Worm (Caenorhabditis elegans): ENCODE results near the gene htp-2.

Gene htp-2

DNA sequence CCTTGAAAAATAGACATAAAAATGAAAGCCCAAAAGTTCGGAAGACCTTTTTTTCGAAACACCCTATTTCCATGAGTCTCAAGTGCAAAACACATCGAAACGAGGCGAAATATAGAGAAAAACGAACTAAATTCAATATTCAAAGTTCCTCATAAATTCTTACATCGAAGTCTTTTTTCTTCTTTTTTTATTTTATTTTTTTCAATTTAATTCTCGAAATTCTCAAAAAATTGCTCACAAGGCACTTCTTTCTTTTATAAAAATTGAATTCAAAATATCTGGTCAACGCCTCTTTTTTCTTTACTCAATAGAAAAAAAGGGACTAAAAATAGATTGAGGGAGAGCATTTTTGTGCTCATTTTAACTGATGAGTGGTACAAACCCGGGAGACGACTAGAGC is 24.1 kb upstream of the htp-2 start:
- TF ChIP-seq elt-2 (tag; optimal IDR thresholded peaks at IDR 0.05) (no peak), fkh-2 (tag; optimal IDR thresholded peaks at IDR 0.05) (no peak), lin-39 (tag; optimal IDR thresholded peaks at IDR 0.05) (no peak), fkh-10 (GFP tag; optimal IDR thresholded peaks at IDR 0.05) (peak; percentile 52), unc-62 (GFP tag; optimal IDR thresholded peaks at IDR 0.05) (no peak)

DNA sequence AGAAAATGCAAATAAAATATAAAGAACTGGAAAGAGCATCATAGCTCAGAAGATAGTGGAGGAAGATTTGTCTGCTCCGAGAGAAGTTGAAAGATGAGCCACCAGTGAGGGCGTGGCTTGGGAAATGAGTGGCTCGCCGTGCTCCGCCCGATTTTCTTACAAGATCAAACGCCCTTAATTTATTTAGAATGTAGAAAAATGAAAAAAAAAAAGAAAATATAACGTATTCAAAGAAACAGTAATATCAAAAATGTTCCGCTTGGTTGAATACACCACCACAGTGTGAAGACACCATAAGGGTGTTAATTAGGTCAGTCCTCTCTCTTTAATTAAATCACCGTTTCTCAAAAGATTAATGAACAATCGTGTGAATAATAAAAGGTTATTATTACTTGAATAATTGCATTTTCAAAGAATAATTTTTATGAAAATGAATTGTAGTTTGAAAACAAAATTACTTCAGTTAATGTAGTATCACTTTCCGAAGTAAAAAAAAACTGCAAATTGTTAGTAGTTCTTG is 16.9 kb upstream of the htp-2 start, which contains the start of gene sfrp-1:
Gene sfrp-1, minus strand, starts transcription at position 51 of the 520 bp plus-strand sequence.
- TF ChIP-seq nhr-237 (tag; optimal IDR thresholded peaks at IDR 0.05) (no peak), ztf-11 (tag; optimal IDR thresholded peaks at IDR 0.05) (no peak), lin-15B (tag; optimal IDR thresholded peaks at IDR 0.05) (no peak), elt-2 (tag; optimal IDR thresholded peaks at IDR 0.05) (no peak)

DNA sequence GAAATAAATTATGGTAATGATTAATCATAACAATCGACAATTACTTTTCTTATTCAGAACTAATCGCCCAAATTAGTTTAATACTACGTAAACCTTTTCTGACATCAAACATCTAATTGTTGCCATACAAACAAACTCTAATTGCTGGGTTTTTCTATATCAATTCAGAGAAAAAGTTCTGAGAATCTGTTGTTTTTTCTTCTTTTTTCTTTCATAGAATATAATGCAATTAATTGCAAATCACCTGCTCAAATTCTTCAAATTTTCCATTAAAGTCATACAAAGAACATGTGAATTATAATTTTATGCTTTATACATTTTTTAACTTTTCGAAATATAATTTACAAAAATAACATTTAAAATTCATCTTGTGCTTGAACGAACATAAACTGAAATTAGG is 15.9 kb upstream of the htp-2 start:
- TF ChIP-seq nhr-76 (tag; optimal IDR thresholded peaks at IDR 0.05) = no peak
- no peak for TF ChIP-seq sea-2 (GFP tag; optimal IDR thresholded peaks at IDR 0.05)
- TF ChIP-seq lin-39 (tag; optimal IDR thresholded peaks at IDR 0.05) = no peak
- TF ChIP-seq unc-39 (tag; optimal IDR thresholded peaks at IDR 0.05) = no peak
- TF ChIP-seq fos-1 (tag; optimal IDR thresholded peaks at IDR 0.05) = no peak
- TF ChIP-seq lsy-12 (tag; optimal IDR thresholded peaks at IDR 0.05) = no peak
- no peak for TF ChIP-seq pha-4 (tag; optimal IDR thresholded peaks at IDR 0.05)
- TF ChIP-seq elt-2 (tag; optimal IDR thresholded peaks at IDR 0.05) = no peak
- TF ChIP-seq fkh-10 (GFP tag; optimal IDR thresholded peaks at IDR 0.05) = no peak
- TF ChIP-seq daf-12 (tag; optimal IDR thresholded peaks at IDR 0.05) = no peak

DNA sequence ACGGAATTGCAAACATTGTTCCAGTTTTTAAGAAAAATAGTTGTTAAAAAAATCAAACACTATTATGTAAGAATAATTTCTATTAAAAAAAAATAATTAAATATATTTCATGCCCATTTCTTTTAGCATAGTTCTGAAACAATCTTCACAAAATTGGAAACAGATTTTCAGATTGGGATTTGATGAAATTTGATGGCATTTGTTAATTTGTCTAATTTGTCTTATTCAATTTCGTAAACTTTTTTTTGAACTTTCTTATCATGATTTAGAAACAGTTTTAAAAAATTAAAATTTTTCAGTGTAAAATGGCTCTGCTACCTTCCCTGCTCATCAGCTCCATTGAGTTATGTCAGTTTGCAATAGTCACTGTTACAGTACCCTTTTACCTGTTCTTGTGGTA is 14.5 kb upstream of the htp-2 start, which contains the start of gene srv-13:
Gene srv-13, plus strand, starts transcription at position 301 of the 400 bp plus-strand sequence.
- TF ChIP-seq nhr-237 (tag; optimal IDR thresholded peaks at IDR 0.05) (no peak), egl-5 (tag; optimal IDR thresholded peaks at IDR 0.05) (no peak), aly-2 (tag; optimal IDR thresholded peaks at IDR 0.05) (no peak), skn-1 (tag; optimal IDR thresholded peaks at IDR 0.05) (no peak), zag-1 (tag; optimal IDR thresholded peaks at IDR 0.05) (no peak), pqm-1 (tag; optimal IDR thresholded peaks at IDR 0.05) (no peak), ceh-9 (tag; optimal IDR thresholded peaks at IDR 0.05) (no peak), pha-4 (tag; optimal IDR thresholded peaks at IDR 0.05) (no peak), elt-2 (tag; optimal IDR thresholded peaks at IDR 0.05) (no peak), nhr-28 (tag; optimal IDR thresholded peaks at IDR 0.05) (no peak), nhr-67 (tag; optimal IDR thresholded peaks at IDR 0.05) (no peak)

DNA sequence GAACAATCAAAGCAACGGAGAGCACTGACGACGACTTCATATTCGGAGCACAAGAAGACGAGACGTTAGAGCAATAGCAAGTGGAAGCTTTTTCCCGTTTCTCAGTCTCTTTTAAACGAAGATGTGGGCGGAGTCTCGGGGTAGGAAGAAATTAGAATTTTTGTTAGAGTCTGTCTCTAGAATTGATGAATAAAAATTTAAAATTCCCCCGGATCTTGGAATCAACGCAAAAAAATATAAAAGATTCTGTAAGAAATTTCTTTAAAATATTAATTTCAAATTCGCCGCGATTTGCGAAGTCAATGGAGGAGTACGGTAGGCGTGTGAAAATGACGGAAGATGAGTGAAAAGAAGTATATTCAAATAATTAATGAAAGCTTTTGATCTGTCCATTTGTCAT is 5.8 kb upstream of the htp-2 start, which contains the start of gene nlp-71:
Gene nlp-71, minus strand, starts transcription at position 101 of the 400 bp plus-strand sequence.
- TF ChIP-seq mdl-1 (tag; optimal IDR thresholded peaks at IDR 0.05) (no peak), nhr-76 (tag; optimal IDR thresholded peaks at IDR 0.05) (no peak), egl-5 (tag; optimal IDR thresholded peaks at IDR 0.05) (no peak), unc-39 (tag; optimal IDR thresholded peaks at IDR 0.05) (no peak), egl-27 (tag; optimal IDR thresholded peaks at IDR 0.05) (no peak), ztf-11 (tag; optimal IDR thresholded peaks at IDR 0.05) (no peak), hmg-11 (tag; optimal IDR thresholded peaks at IDR 0.05) (no peak), unc-62 (GFP tag; optimal IDR thresholded peaks at IDR 0.05) (no peak), zag-1 (tag; optimal IDR thresholded peaks at IDR 0.05) (no peak), snpc-4 (tag; optimal IDR thresholded peaks at IDR 0.05) (no peak), nhr-28 (tag; optimal IDR thresholded peaks at IDR 0.05) (no peak), lin-15B (tag; optimal IDR thresholded peaks at IDR 0.05) (no peak), ceh-16 (tag; optimal IDR thresholded peaks at IDR 0.05) (no peak)

DNA sequence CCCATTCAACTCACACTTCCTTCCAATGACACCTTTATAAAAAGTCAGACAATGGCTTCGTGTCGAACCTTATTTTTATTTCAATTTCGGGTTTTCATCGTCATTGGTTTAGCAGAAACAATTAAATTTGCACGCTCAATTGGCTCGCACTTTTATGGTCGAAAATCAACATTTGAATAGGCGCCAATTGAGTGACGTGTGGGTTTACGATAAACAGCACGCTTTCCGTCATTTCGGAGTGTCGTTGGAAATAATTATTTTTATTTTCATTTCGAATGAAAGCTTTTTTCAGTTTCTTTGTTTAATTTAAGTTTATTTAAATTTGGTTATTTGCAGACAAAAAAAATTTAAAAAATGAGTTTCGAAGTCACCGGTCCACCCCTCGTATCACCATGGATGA is 4.2 kb upstream of the htp-2 start, which contains the start of gene exos-2:
Gene exos-2, plus strand, starts transcription at position 330 of the 400 bp plus-strand sequence.
- peak; percentile 62 for TF ChIP-seq egl-5 (tag; optimal IDR thresholded peaks at IDR 0.05)
- no peak for TF ChIP-seq nhr-77 (tag; optimal IDR thresholded peaks at IDR 0.05)
- no peak for TF ChIP-seq ceh-82 (tag; optimal IDR thresholded peaks at IDR 0.05)
- TF ChIP-seq hmg-11 (tag; optimal IDR thresholded peaks at IDR 0.05) = peak; percentile 47
- no peak for TF ChIP-seq fkh-10 (GFP tag; optimal IDR thresholded peaks at IDR 0.05)
- peak; percentile 77 for TF ChIP-seq lin-15B (tag; optimal IDR thresholded peaks at IDR 0.05)
- peak; percentile 25 for TF ChIP-seq pqm-1 (tag; optimal IDR thresholded peaks at IDR 0.05)
- peak; percentile 11 for TF ChIP-seq nhr-25 (tag; optimal IDR thresholded peaks at IDR 0.05)
- no peak for TF ChIP-seq nhr-67 (tag; optimal IDR thresholded peaks at IDR 0.05)
- no peak for TF ChIP-seq nhr-237 (tag; optimal IDR thresholded peaks at IDR 0.05)
- peak; percentile 99 for TF ChIP-seq R02D3.7 (tag; optimal IDR thresholded peaks at IDR 0.05)
- peak; percentile 59 for TF ChIP-seq nhr-23 (tag; optimal IDR thresholded peaks at IDR 0.05)
- TF ChIP-seq sea-2 (GFP tag; optimal IDR thresholded peaks at IDR 0.05) = no peak
- no peak for TF ChIP-seq elt-3 (tag; optimal IDR thresholded peaks at IDR 0.05)
- no peak for TF ChIP-seq ceh-28 (tag; optimal IDR thresholded peaks at IDR 0.05)
